Fruit fly (Drosophila melanogaster) whole organism, embryonic: ENCODE measurements around the gene Cys.
A peak's percentile ranks its signal among the peaks of the same experiment; 100 is the strongest.

Source experiments
- Bdp1 ChIP-seq: fragments of 200-800 bp; sonication (Bioruptor generic); optimal IDR thresholded peaks from 3 replicates; lab custom pipeline; 2016; ENCODE audit warnings: missing biosample characterization, missing genetic modification characterization
- CG10321 ChIP-seq: fragments of 200-800 bp; sonication (Bioruptor generic); IDR thresholded peaks from 2 replicates; pipeline ENCODE4 v1.3.6; 2022; ENCODE audit warnings: missing biosample characterization, missing genetic modification characterization
- CG10959 ChIP-seq: fragments of 200-800 bp; sonication (Bioruptor generic); IDR thresholded peaks from 2 replicates; pipeline ENCODE4 v1.3.6; 2022; ENCODE audit warnings: missing biosample characterization, missing genetic modification characterization
- CG11247 ChIP-seq: fragments of 200-800 bp; sonication (Bioruptor generic); IDR thresholded peaks from 2 replicates; pipeline ENCODE4 v1.3.6; 2022; ENCODE audit warnings: missing biosample characterization, missing genetic modification characterization
- CG12155 ChIP-seq: fragments of 200-800 bp; sonication (Bioruptor generic); optimal IDR thresholded peaks from 3 replicates; lab custom pipeline; 2016; ENCODE audit warnings: missing biosample characterization, missing genetic modification characterization
- CG12219 ChIP-seq: fragments of 200-800 bp; sonication (Bioruptor generic); optimal IDR thresholded peaks from 3 replicates; lab custom pipeline; 2018; ENCODE audit warnings: missing biosample characterization, mild to moderate bottlenecking, missing genetic modification characterization
- CG12236 ChIP-seq: fragments of 200-800 bp; sonication (Bioruptor generic); optimal IDR thresholded peaks from 2 replicates; lab custom pipeline; 2016; ENCODE audit warnings: missing biosample characterization, missing genetic modification characterization
- CG13287 ChIP-seq: fragments of 200-800 bp; sonication (Bioruptor generic); IDR thresholded peaks from 2 replicates; pipeline ENCODE4 v1.3.6; 2022; ENCODE audit warnings: missing biosample characterization, missing genetic modification characterization; ENCODE audit not compliant: partially characterized antibody
- CG15514 ChIP-seq: fragments of 200-800 bp; sonication (Bioruptor generic); optimal IDR thresholded peaks from 3 replicates; lab custom pipeline; 2017; ENCODE audit warnings: missing biosample characterization, missing genetic modification characterization, mild to moderate bottlenecking, moderate library complexity, missing genetic modification reagents
- CG1603 ChIP-seq: fragments of 200-800 bp; sonication (Bioruptor generic); optimal IDR thresholded peaks from 2 replicates; lab custom pipeline; 2019; ENCODE audit warnings: missing biosample characterization, mild to moderate bottlenecking, missing genetic modification characterization, moderate library complexity
- CG16815 ChIP-seq: fragments of 200-800 bp; sonication (Bioruptor generic); optimal IDR thresholded peaks from 3 replicates; lab custom pipeline; 2017; ENCODE audit warnings: missing biosample characterization, mild to moderate bottlenecking, missing genetic modification characterization
- CG18764 ChIP-seq: fragments of 200-800 bp; sonication (Bioruptor generic); optimal IDR thresholded peaks from 3 replicates; lab custom pipeline; 2016; ENCODE audit warnings: missing biosample characterization, missing genetic modification characterization
- CG2116 ChIP-seq: fragments of 200-800 bp; sonication (Bioruptor generic); optimal IDR thresholded peaks from 3 replicates; lab custom pipeline; 2018; ENCODE audit warnings: missing biosample characterization, mild to moderate bottlenecking, missing genetic modification characterization
- CG2120 ChIP-seq: fragments of 200-800 bp; sonication (Bioruptor generic); optimal IDR thresholded peaks from 3 replicates; lab custom pipeline; 2016; ENCODE audit warnings: missing biosample characterization, missing genetic modification characterization
- CG31365 ChIP-seq: fragments of 200-800 bp; sonication (Bioruptor generic); optimal IDR thresholded peaks from 2 replicates; lab custom pipeline; 2018; ENCODE audit warnings: missing biosample characterization, mild to moderate bottlenecking, missing genetic modification characterization
- CG32532 ChIP-seq: fragments of 200-800 bp; sonication (Bioruptor generic); IDR thresholded peaks from 2 replicates; pipeline ENCODE4 v1.3.6; 2022; ENCODE audit warnings: missing biosample characterization, missing genetic modification characterization
- CG3407 ChIP-seq: fragments of 200-800 bp; sonication (Bioruptor generic); optimal IDR thresholded peaks from 2 replicates; lab custom pipeline; 2018; ENCODE audit warnings: missing biosample characterization, mild to moderate bottlenecking, missing genetic modification characterization
- CG4404 ChIP-seq: fragments of 200-800 bp; sonication (Bioruptor generic); IDR thresholded peaks from 2 replicates; pipeline ENCODE4 v1.3.6; 2022; ENCODE audit warnings: missing biosample characterization, missing genetic modification characterization
- CG5245 ChIP-seq: fragments of 200-800 bp; sonication (Bioruptor generic); optimal IDR thresholded peaks from 3 replicates; lab custom pipeline; 2016; ENCODE audit warnings: missing biosample characterization, missing genetic modification characterization
- CG6272 ChIP-seq: fragments of 200-800 bp; sonication (Bioruptor generic); IDR thresholded peaks from 2 replicates; pipeline ENCODE4 v1.3.6; 2022; ENCODE audit warnings: missing biosample characterization, missing genetic modification characterization
- CG6813 ChIP-seq: fragments of 200-800 bp; sonication (Bioruptor generic); optimal IDR thresholded peaks from 2 replicates; lab custom pipeline; 2017; ENCODE audit warnings: missing biosample characterization, missing genetic modification characterization, mild to moderate bottlenecking, moderate library complexity, missing genetic modification reagents
- CG9609 ChIP-seq: fragments of 200-800 bp; sonication (Bioruptor generic); optimal IDR thresholded peaks from 3 replicates; lab custom pipeline; 2016; ENCODE audit warnings: missing biosample characterization, missing genetic modification characterization
- D19B ChIP-seq: fragments of 200-800 bp; sonication (Bioruptor generic); optimal IDR thresholded peaks from 2 replicates; lab custom pipeline; 2017; ENCODE audit warnings: missing biosample characterization, mild to moderate bottlenecking, missing genetic modification characterization
- Dek ChIP-seq: fragments of 200-800 bp; sonication (Bioruptor generic); optimal IDR thresholded peaks from 3 replicates; lab custom pipeline; 2019; ENCODE audit warnings: missing biosample characterization, mild to moderate bottlenecking, missing genetic modification characterization, moderate library complexity
- Doc3 ChIP-seq: fragments of 200-800 bp; sonication (Bioruptor generic); IDR thresholded peaks from 3 replicates; pipeline ENCODE4 v1.3.6; 2022; ENCODE audit warnings: missing biosample characterization, missing genetic modification characterization; ENCODE audit not compliant: partially characterized antibody
- Ets97D ChIP-seq: fragments of 200-800 bp; sonication (Bioruptor generic); optimal IDR thresholded peaks from 3 replicates; lab custom pipeline; 2016; ENCODE audit warnings: missing biosample characterization, missing genetic modification characterization
- Fer3 ChIP-seq: fragments of 200-800 bp; sonication (Bioruptor generic); optimal IDR thresholded peaks from 2 replicates; lab custom pipeline; 2018; ENCODE audit warnings: missing biosample characterization, mild to moderate bottlenecking, missing genetic modification characterization, moderate library complexity
- HHEX ChIP-seq: fragments of 200-800 bp; sonication (Bioruptor generic); optimal IDR thresholded peaks from 3 replicates; lab custom pipeline; 2017; ENCODE audit warnings: missing biosample characterization, mild to moderate bottlenecking, missing genetic modification characterization, missing genetic modification reagents
- Hmx ChIP-seq: fragments of 200-800 bp; sonication (Bioruptor generic); optimal IDR thresholded peaks from 2 replicates; lab custom pipeline; 2016; ENCODE audit warnings: missing biosample characterization, missing genetic modification characterization
- Jarid2 ChIP-seq: fragments of 200-800 bp; sonication (Bioruptor generic); optimal IDR thresholded peaks from 3 replicates; lab custom pipeline; 2017; ENCODE audit warnings: mild to moderate bottlenecking, missing biosample characterization, missing genetic modification reagents, missing genetic modification characterization
- Opbp ChIP-seq: fragments of 200-800 bp; sonication (Bioruptor generic); IDR thresholded peaks from 3 replicates; pipeline ENCODE4 v1.3.6; 2022; ENCODE audit warnings: missing biosample characterization, missing genetic modification characterization; ENCODE audit not compliant: partially characterized antibody
- Pdp1 ChIP-seq, 2 experiments: fragments of 200-800 bp; sonication (Bioruptor generic); optimal IDR thresholded peaks; 3 replicates each; lab custom pipeline; 2016; ENCODE audit warnings: missing biosample characterization in 2 of 2, missing genetic modification characterization in 2 of 2, mild to moderate bottlenecking in 1 of 2, moderate library complexity in 1 of 2
- Poxn ChIP-seq: fragments of 200-800 bp; sonication (Bioruptor generic); IDR thresholded peaks from 2 replicates; pipeline ENCODE4 v1.3.6; 2022; ENCODE audit warnings: missing biosample characterization, missing genetic modification characterization
- Six4 ChIP-seq: fragments of 200-800 bp; sonication (Bioruptor generic); optimal IDR thresholded peaks from 2 replicates; lab custom pipeline; 2016; ENCODE audit warnings: missing biosample characterization, missing genetic modification characterization
- TFAM ChIP-seq: fragments of 200-800 bp; sonication (Bioruptor generic); optimal IDR thresholded peaks from 2 replicates; lab custom pipeline; 2017; ENCODE audit warnings: missing biosample characterization, missing genetic modification characterization, inconsistent platforms
- abd-A ChIP-seq: fragments of 200-800 bp; sonication (Bioruptor generic); optimal IDR thresholded peaks from 3 replicates; lab custom pipeline; 2019; ENCODE audit warnings: missing biosample characterization, mild to moderate bottlenecking, missing genetic modification characterization, moderate library complexity
- chinmo ChIP-seq: fragments of 200-800 bp; sonication (Bioruptor generic); IDR thresholded peaks from 4 replicates; pipeline ENCODE4 v1.3.6; 2022; ENCODE audit warnings: missing biosample characterization, missing genetic modification characterization; ENCODE audit not compliant: partially characterized antibody
- ci ChIP-seq: fragments of 200-800 bp; sonication (Bioruptor generic); IDR thresholded peaks from 3 replicates; pipeline ENCODE4 v1.3.6; 2022; ENCODE audit warnings: missing biosample characterization, missing genetic modification characterization
- corto ChIP-seq: fragments of 200-800 bp; sonication (Bioruptor generic); optimal IDR thresholded peaks from 2 replicates; lab custom pipeline; 2016; ENCODE audit warnings: missing biosample characterization, mild to moderate bottlenecking, missing genetic modification characterization, moderate library complexity
- croc ChIP-seq: fragments of 200-800 bp; sonication (Bioruptor generic); conservative IDR thresholded peaks from 3 replicates; pipeline ENCODE4 v1.3.6; 2022; ENCODE audit warnings: missing biosample characterization, missing genetic modification characterization
- gsb ChIP-seq: fragments of 200-800 bp; sonication (Bioruptor generic); IDR thresholded peaks from 2 replicates; pipeline ENCODE4 v1.3.6; 2022; ENCODE audit warnings: missing biosample characterization, missing genetic modification characterization
- hkb ChIP-seq, 2 experiments: fragments of 200-800 bp in 1 of 2; fragments of >200 bp in 1 of 2; sonication (Bioruptor generic) in 1 of 2; IDR thresholded peaks in 1 of 2; optimal IDR thresholded peaks in 1 of 2; 2 replicates each; pipeline versions ENCODE4 v1.3.6 to Lab custom; 2017 to 2022; ENCODE audit warnings: missing biosample characterization in 1 of 2, missing genetic modification characterization in 1 of 2
- kay ChIP-seq: fragments of 200-800 bp; sonication (Bioruptor generic); optimal IDR thresholded peaks from 2 replicates; lab custom pipeline; 2016; ENCODE audit warnings: missing biosample characterization, missing genetic modification characterization
- kni ChIP-seq: fragments of 200-800 bp; sonication (Bioruptor generic); optimal IDR thresholded peaks from 3 replicates; lab custom pipeline; 2017; ENCODE audit warnings: mild to moderate bottlenecking, missing biosample characterization, missing genetic modification reagents, missing genetic modification characterization
- onecut ChIP-seq: fragments of 200-800 bp; sonication (Bioruptor generic); IDR thresholded peaks from 2 replicates; pipeline ENCODE4 v1.3.6; 2022; ENCODE audit warnings: missing biosample characterization, missing genetic modification characterization
- pros ChIP-seq: fragments of 200-800 bp; sonication (Bioruptor generic); optimal IDR thresholded peaks from 3 replicates; lab custom pipeline; 2019; ENCODE audit warnings: missing biosample characterization, mild to moderate bottlenecking, missing genetic modification characterization, moderate library complexity
- psq ChIP-seq: fragments of 200-800 bp; sonication (Bioruptor generic); optimal IDR thresholded peaks from 2 replicates; lab custom pipeline; 2017; ENCODE audit warnings: missing biosample characterization, missing genetic modification characterization
- scrt ChIP-seq: fragments of 200-800 bp; sonication (Bioruptor generic); optimal IDR thresholded peaks from 2 replicates; lab custom pipeline; 2018; ENCODE audit warnings: missing biosample characterization, mild to moderate bottlenecking, missing genetic modification characterization, moderate library complexity
- sna ChIP-seq: fragments of 200-800 bp; sonication (Bioruptor generic); IDR thresholded peaks from 2 replicates; pipeline ENCODE4 v1.3.6; 2022; ENCODE audit warnings: missing biosample characterization, missing genetic modification characterization; ENCODE audit not compliant: partially characterized antibody
- zen ChIP-seq: fragments of 200-800 bp; sonication (Bioruptor generic); optimal IDR thresholded peaks from 3 replicates; lab custom pipeline; 2018; ENCODE audit warnings: missing biosample characterization, mild to moderate bottlenecking, missing genetic modification characterization, moderate library complexity

Cys gene

DNA sequence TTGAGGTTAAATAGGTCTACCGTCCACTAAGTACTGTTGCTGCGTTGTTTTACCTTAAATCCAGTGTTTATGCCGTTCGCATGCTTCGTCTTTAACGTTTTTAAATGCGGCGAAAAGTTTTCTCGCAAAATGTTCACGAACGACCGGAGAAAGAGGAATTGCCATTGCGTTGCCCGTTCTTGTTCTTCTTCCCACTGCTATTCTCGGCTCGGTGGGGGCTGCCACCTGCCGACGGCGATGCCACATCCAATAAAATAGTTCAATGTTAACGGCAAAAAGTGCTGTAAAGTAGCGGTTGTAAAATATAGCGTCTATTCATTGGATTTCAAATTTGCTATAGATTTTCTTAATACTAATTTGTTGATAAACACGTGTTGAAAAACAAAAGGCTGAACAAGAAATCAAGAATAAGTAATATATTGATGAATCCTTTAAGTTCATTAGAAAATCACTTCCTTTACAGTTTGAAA, 6.3 kb upstream of the Cys start, which contains the start of gene CG7987 (continued):
- TF ChIP-seq kay (GFP tag; lab: Kevin White, UChicago), result no peak
- no peak for TF ChIP-seq CG10321 (GFP tag; lab: Robert Waterston, UW)
- no peak for TF ChIP-seq onecut (GFP tag; lab: Robert Waterston, UW)
- no peak for TF ChIP-seq corto
- no peak for TF ChIP-seq Poxn (GFP tag; lab: Robert Waterston, UW)
- no peak for TF ChIP-seq CG12236 (GFP tag; lab: Kevin White, UChicago)
- TF ChIP-seq Hmx (GFP tag; lab: Kevin White, UChicago), result no peak
- no peak for TF ChIP-seq gsb (GFP tag; lab: Robert Waterston, UW)
- TF ChIP-seq CG13287 (GFP tag; lab: Robert Waterston, UW), result peak; percentile 68
- TF ChIP-seq Jarid2, result no peak
- no peak for TF ChIP-seq Fer3 (tag; lab: Kevin White, UChicago)
- peak; percentile 87 for TF ChIP-seq Ets97D (GFP tag; lab: Kevin White, UChicago)
- TF ChIP-seq CG9609 (GFP tag; lab: Kevin White, UChicago), result no peak
- TF ChIP-seq CG6813 (GFP tag; lab: Kevin White, UChicago), result no peak
- TF ChIP-seq CG18764, result no peak
- TF ChIP-seq CG2120, result peak; percentile 56
- TF ChIP-seq CG11247 (GFP tag; lab: Robert Waterston, UW), result no peak
- no peak for TF ChIP-seq abd-A
- no peak for TF ChIP-seq CG12219
- 0 out of 3 replicates have a peak, but pooled peaks have one; percentile 42 for TF ChIP-seq ci
- no peak for TF ChIP-seq HHEX (GFP tag; lab: Kevin White, UChicago)
- no peak for TF ChIP-seq CG31365
- no peak for TF ChIP-seq CG4404
- TF ChIP-seq CG1603, result peak; percentile 74
- peak; percentile 29 for TF ChIP-seq CG2116 (GFP tag; lab: Kevin White, UChicago)
- no peak for TF ChIP-seq Six4 (GFP tag; lab: Kevin White, UChicago)
- TF ChIP-seq Bdp1 (GFP tag; lab: Kevin White, UChicago), result no peak
- TF ChIP-seq CG16815, result no peak
- TF ChIP-seq psq (GFP tag; lab: Kevin White, UChicago), result peak; percentile 97
- TF ChIP-seq CG12155 (GFP tag; lab: Kevin White, UChicago), result no peak
- TF ChIP-seq scrt, result no peak
- TF ChIP-seq Pdp1 (GFP tag; optimal IDR thresholded peaks at IDR 0.05; lab: Kevin White, UChicago), result peak in 1 of 2 experiments; percentile 23
- 0 out of 4 replicates have a peak, but pooled peaks have one; percentile 31 for TF ChIP-seq chinmo
- peak; percentile 19 for TF ChIP-seq zen (tag; lab: Kevin White, UChicago)
- no peak for TF ChIP-seq kni (GFP tag; lab: Kevin White, UChicago)
- peak; percentile 28 for TF ChIP-seq hkb (optimal IDR thresholded peaks at IDR 0.05; lab: Kevin White, UChicago)
- TF ChIP-seq hkb (GFP tag; IDR thresholded peaks at IDR 0.05; lab: Robert Waterston, UW), result no peak
- TF ChIP-seq pros, result no peak
- TF ChIP-seq CG10959 (GFP tag; lab: Robert Waterston, UW), result no peak
- TF ChIP-seq Opbp (GFP tag; lab: Robert Waterston, UW), result peak; percentile 67; the same call in 2 of the 3 replicates
- peak; percentile 6; the same call in 1 of the 3 replicates for TF ChIP-seq Doc3 (GFP tag; lab: Robert Waterston, UW)
- no peak for TF ChIP-seq TFAM (GFP tag; lab: Kevin White, UChicago)
- no peak for TF ChIP-seq sna
- no peak for TF ChIP-seq CG5245 (GFP tag; lab: Kevin White, UChicago)
- peak; percentile 27 for TF ChIP-seq CG15514 (GFP tag; lab: Kevin White, UChicago)
- TF ChIP-seq CG6272 (GFP tag; lab: Robert Waterston, UW), result no peak
- TF ChIP-seq D19B (GFP tag; lab: Kevin White, UChicago), result no peak
- TF ChIP-seq Dek (tag; lab: Kevin White, UChicago), result no peak
- TF ChIP-seq CG32532, result no peak
- TF ChIP-seq CG3407 (GFP tag; lab: Kevin White, UChicago), result no peak
- TF ChIP-seq croc (GFP tag; lab: Robert Waterston, UW), result no peak
